Worm (Caenorhabditis elegans) whole organism, early embryonic: ENCODE data around the gene R09B5.11.

ENCODE experiments used
- B0310.2 ChIP-seq: sonication (generic microtip); optimal IDR thresholded peaks from 2 replicates; lab custom pipeline; 2016; ENCODE audit warnings: mild to moderate bottlenecking, missing genetic modification characterization, missing compliant biosample characterization
- F13C5.2 ChIP-seq: sonication (generic microtip); optimal IDR thresholded peaks from 2 replicates; lab custom pipeline; 2017; ENCODE audit warnings: mild to moderate bottlenecking, missing genetic modification characterization, inconsistent platforms, missing compliant biosample characterization
- aly-1 ChIP-seq: sonication (generic microtip); optimal IDR thresholded peaks from 2 replicates; lab custom pipeline; 2016; ENCODE audit warnings: missing genetic modification characterization, missing compliant biosample characterization
- ama-1 ChIP-seq: fragments of 150-350 bp; optimal IDR thresholded peaks from 2 replicates; lab custom pipeline; 2014
- ceh-13 ChIP-seq: fragments of 200-800 bp; sonication (Bioruptor generic); optimal IDR thresholded peaks from 2 replicates; lab custom pipeline; 2018; ENCODE audit warnings: mild to moderate bottlenecking, missing genetic modification characterization, missing compliant biosample characterization
- ceh-36 ChIP-seq: sonication (generic microtip); optimal IDR thresholded peaks from 2 replicates; lab custom pipeline; 2016; ENCODE audit warnings: missing genetic modification characterization, inconsistent platforms, missing compliant biosample characterization
- ets-7 ChIP-seq: sonication (generic microtip); optimal IDR thresholded peaks from 2 replicates; lab custom pipeline; 2016; ENCODE audit warnings: missing genotype, missing genetic modification characterization, missing compliant biosample characterization
- flt-1 ChIP-seq: fragments of 200-800 bp; sonication (Bioruptor generic); IDR thresholded peaks from 2 replicates; pipeline ENCODE4 v1.3.6; 2022; ENCODE audit warnings: missing genetic modification characterization, missing compliant biosample characterization
- hmbx-1 ChIP-seq: sonication (generic microtip); optimal IDR thresholded peaks from 2 replicates; lab custom pipeline; 2016; ENCODE audit warnings: mild to moderate bottlenecking, missing genetic modification characterization, missing compliant biosample characterization
- hmg-4 ChIP-seq: fragments of 200-800 bp; sonication (Bioruptor generic); optimal IDR thresholded peaks from 2 replicates; lab custom pipeline; 2018; ENCODE audit warnings: mild to moderate bottlenecking, missing genetic modification characterization, missing compliant biosample characterization
- hnd-1 ChIP-seq: sonication (generic microtip); optimal IDR thresholded peaks from 2 replicates; lab custom pipeline; 2016; ENCODE audit warnings: missing genetic modification characterization, missing compliant biosample characterization
- pes-1 ChIP-seq: fragments of 200-800 bp; sonication (Bioruptor generic); IDR thresholded peaks from 2 replicates; pipeline ENCODE4 v1.3.6; 2022; ENCODE audit warnings: missing genetic modification reagents, missing genetic modification characterization, missing compliant biosample characterization
- scrt-1 ChIP-seq: fragments of 200-800 bp; sonication (Bioruptor generic); IDR thresholded peaks from 2 replicates; pipeline ENCODE4 v1.3.6; 2022; ENCODE audit warnings: missing genetic modification characterization, missing compliant biosample characterization
- sea-1 ChIP-seq: fragments of 200-800 bp; sonication (Bioruptor generic); conservative IDR thresholded peaks from 2 replicates; pipeline ENCODE4 v1.3.6; 2022; ENCODE audit warnings: missing genetic modification characterization, missing compliant biosample characterization
- tbx-11 ChIP-seq: fragments of 200-800 bp; sonication (Bioruptor generic); IDR thresholded peaks from 2 replicates; pipeline ENCODE4 v1.3.6; 2022; ENCODE audit warnings: missing genetic modification characterization, missing compliant biosample characterization
- tbx-37 ChIP-seq: fragments of 200-800 bp; sonication (Bioruptor generic); conservative IDR thresholded peaks from 2 replicates; pipeline ENCODE4 v1.3.6; 2022; ENCODE audit warnings: missing genetic modification reagents, missing genetic modification characterization, missing compliant biosample characterization
- tra-4 ChIP-seq: sonication (generic microtip); optimal IDR thresholded peaks from 2 replicates; lab custom pipeline; 2017; ENCODE audit warnings: missing genetic modification characterization, missing compliant biosample characterization

Gene R09B5.11

ce11 chrV:1416154-1416553 lies 22.9 kb upstream of the R09B5.11 start:
- TF ChIP-seq ama-1 (lab: Kevin White, UChicago) (no peak), ceh-36 (peak; percentile 83)

- no peak for TF ChIP-seq B0310.2 (tag; lab: Kevin White, UChicago)
- TF ChIP-seq F13C5.2, result no peak
- TF ChIP-seq aly-1 (tag; lab: Kevin White, UChicago), result no peak
- TF ChIP-seq flt-1 (GFP tag; lab: Robert Waterston, UW), result no peak
- no peak for TF ChIP-seq ceh-13 (GFP tag; lab: Kevin White, UChicago)
- TF ChIP-seq tbx-11, result no peak
- no peak for TF ChIP-seq hnd-1
- no peak for TF ChIP-seq ama-1 (lab: Kevin White, UChicago)
- TF ChIP-seq sea-1 (GFP tag; lab: Robert Waterston, UW), result no peak
- no peak for TF ChIP-seq hmbx-1 (tag; lab: Kevin White, UChicago)
- no peak for TF ChIP-seq tra-4
- TF ChIP-seq ets-7, result no peak
- no peak for TF ChIP-seq pes-1 (GFP tag; lab: Robert Waterston, UW)
- no peak for TF ChIP-seq tbx-37
- no peak for TF ChIP-seq scrt-1 (GFP tag; lab: Robert Waterston, UW)
- TF ChIP-seq ceh-36, result no peak
Measured at ce11 chrV:1422269-1422668, 16.7 kb upstream of the R09B5.11 start.

ce11 chrV:1423338-1423737 lies 15.7 kb upstream of the R09B5.11 start:
- TF ChIP-seq hmg-4 (no peak), ceh-36 (peak; percentile 96)

- TF ChIP-seq ets-7 (no peak), tra-4 (no peak), ceh-36 (no peak), pes-1 (GFP tag; lab: Robert Waterston, UW) (no peak), hmg-4 (no peak), sea-1 (GFP tag; lab: Robert Waterston, UW) (no peak), hmbx-1 (tag; lab: Kevin White, UChicago) (no peak), F13C5.2 (no peak), tbx-37 (no peak), flt-1 (GFP tag; lab: Robert Waterston, UW) (no peak), hnd-1 (no peak), B0310.2 (tag; lab: Kevin White, UChicago) (no peak), tbx-11 (no peak), ama-1 (lab: Kevin White, UChicago) (no peak), ceh-13 (GFP tag; lab: Kevin White, UChicago) (no peak), aly-1 (tag; lab: Kevin White, UChicago) (no peak), scrt-1 (GFP tag; lab: Robert Waterston, UW) (no peak)
Measured at ce11 chrV:1425595-1425994, 13.4 kb upstream of the R09B5.11 start, which contains the start of gene R12A1.3. Gene R12A1.3, minus strand, starts transcription at chrV:1425794.

- no peak for TF ChIP-seq F13C5.2
- TF ChIP-seq B0310.2 (tag; lab: Kevin White, UChicago), result no peak
- no peak for TF ChIP-seq hnd-1
- TF ChIP-seq hmbx-1 (tag; lab: Kevin White, UChicago), result no peak
- TF ChIP-seq ama-1 (lab: Kevin White, UChicago), result no peak
- no peak for TF ChIP-seq tbx-11
- no peak for TF ChIP-seq scrt-1 (GFP tag; lab: Robert Waterston, UW)
- no peak for TF ChIP-seq aly-1 (tag; lab: Kevin White, UChicago)
- no peak for TF ChIP-seq pes-1 (GFP tag; lab: Robert Waterston, UW)
- TF ChIP-seq tbx-37, result no peak
- TF ChIP-seq ets-7, result no peak
- TF ChIP-seq ceh-13 (GFP tag; lab: Kevin White, UChicago), result no peak
- TF ChIP-seq hmg-4, result no peak
Measured at ce11 chrV:1431702-1432187, 7.3 kb upstream of the R09B5.11 start, which contains the start of gene ges-1. Gene ges-1, minus strand, starts transcription at chrV:1432137.

- no peak for TF ChIP-seq aly-1 (tag; lab: Kevin White, UChicago)
Measured at ce11 chrV:1432500-1433418, 6.2 kb upstream of the R09B5.11 start.

DNA sequence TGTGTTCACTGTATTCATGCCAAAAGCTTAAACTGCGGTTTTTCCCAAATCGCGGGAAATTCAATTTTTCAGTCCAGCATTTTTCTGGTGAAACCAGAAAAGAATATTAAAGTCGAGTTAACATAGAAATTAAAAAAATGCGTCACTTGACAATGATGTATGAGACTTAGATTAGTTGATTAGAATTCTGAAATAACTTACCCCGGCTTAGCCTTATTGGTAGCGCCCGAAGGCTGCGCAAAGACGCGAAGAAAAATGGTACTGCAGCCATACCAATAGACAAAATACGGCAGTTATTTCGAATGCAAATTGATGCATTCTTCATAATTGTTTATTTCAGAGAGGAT lies 5.6 kb upstream of the R09B5.11 start:
- TF ChIP-seq F13C5.2 (no peak), tbx-37 (no peak), ceh-13 (GFP tag; lab: Kevin White, UChicago) (no peak), ets-7 (no peak), tbx-11 (no peak), ama-1 (lab: Kevin White, UChicago) (no peak), hmbx-1 (tag; lab: Kevin White, UChicago) (no peak), hnd-1 (no peak), pes-1 (GFP tag; lab: Robert Waterston, UW) (no peak), scrt-1 (GFP tag; lab: Robert Waterston, UW) (no peak), tra-4 (no peak), hmg-4 (no peak), flt-1 (GFP tag; lab: Robert Waterston, UW) (no peak), B0310.2 (tag; lab: Kevin White, UChicago) (no peak), sea-1 (GFP tag; lab: Robert Waterston, UW) (no peak), ceh-36 (no peak), aly-1 (tag; lab: Kevin White, UChicago) (no peak)

- TF ChIP-seq ama-1 (lab: Kevin White, UChicago) (no peak), aly-1 (tag; lab: Kevin White, UChicago) (no peak), hmg-4 (no peak), ets-7 (no peak), pes-1 (GFP tag; lab: Robert Waterston, UW) (no peak), tra-4 (no peak), ceh-36 (no peak), hmbx-1 (tag; lab: Kevin White, UChicago) (no peak), B0310.2 (tag; lab: Kevin White, UChicago) (no peak), sea-1 (GFP tag; lab: Robert Waterston, UW) (no peak), ceh-13 (GFP tag; lab: Kevin White, UChicago) (no peak), hnd-1 (no peak), tbx-37 (no peak), F13C5.2 (no peak), tbx-11 (no peak), scrt-1 (GFP tag; lab: Robert Waterston, UW) (no peak), flt-1 (GFP tag; lab: Robert Waterston, UW) (no peak)
Measured at ce11 chrV:1434398-1434797, 4.6 kb upstream of the R09B5.11 start.
